Worm (Caenorhabditis elegans) whole organism, young adult: ENCODE results near the gene F49E10.4.
A peak's percentile ranks its signal among the peaks of the same experiment; 100 is the strongest.

Source experiments
- F10E7.11 ChIP-seq: sonication (generic microtip); optimal IDR thresholded peaks from 2 replicates; lab custom pipeline; 2017; ENCODE audit warnings: mild to moderate bottlenecking, missing genetic modification characterization, moderate library complexity, missing compliant biosample characterization
- F22D6.2 ChIP-seq: sonication (generic microtip); optimal IDR thresholded peaks from 2 replicates; lab custom pipeline; 2016; ENCODE audit warnings: mild to moderate bottlenecking, missing genetic modification characterization, missing compliant biosample characterization
- F33H1.4 ChIP-seq: fragments of 200-800 bp; sonication (Bioruptor generic); IDR thresholded peaks from 2 replicates; pipeline ENCODE4 v1.3.6; 2022; ENCODE audit warnings: missing genetic modification reagents, missing genetic modification characterization, missing compliant biosample characterization
- F37B4.10 ChIP-seq: fragments of 200-800 bp; sonication (Bioruptor generic); IDR thresholded peaks from 2 replicates; pipeline ENCODE4 v1.3.6; 2022; ENCODE audit warnings: missing genetic modification characterization, missing compliant biosample characterization
- F49E8.2 ChIP-seq: sonication (generic microtip); optimal IDR thresholded peaks from 3 replicates; lab custom pipeline; 2017; ENCODE audit warnings: missing genetic modification characterization, mild to moderate bottlenecking, missing compliant biosample characterization, antibody characterized with exemption, moderate library complexity; ENCODE audit not compliant: insufficient read depth
- F52B5.7 ChIP-seq: sonication (generic microtip); optimal IDR thresholded peaks from 2 replicates; lab custom pipeline; 2016; ENCODE audit warnings: mild to moderate bottlenecking, missing genetic modification characterization, missing compliant biosample characterization
- F55B11.4 ChIP-seq: sonication (generic microtip); optimal IDR thresholded peaks from 2 replicates; lab custom pipeline; 2016; ENCODE audit warnings: missing compliant biosample characterization, missing genetic modification characterization, borderline replicate concordance; ENCODE audit not compliant: insufficient read depth
- F57A8.1 ChIP-seq: fragments of 200-800 bp; sonication (Bioruptor generic); optimal IDR thresholded peaks from 2 replicates; lab custom pipeline; 2018; ENCODE audit warnings: mild to moderate bottlenecking, missing genetic modification characterization, moderate library complexity, missing compliant biosample characterization
- K11D2.4 ChIP-seq: fragments of 200-800 bp; sonication (Bioruptor generic); IDR thresholded peaks from 2 replicates; pipeline ENCODE4 v1.3.6; 2022; ENCODE audit warnings: missing genetic modification reagents, missing genetic modification characterization, missing compliant biosample characterization
- T26A5.8 ChIP-seq: sonication (generic microtip); optimal IDR thresholded peaks from 2 replicates; lab custom pipeline; 2016; ENCODE audit warnings: missing genetic modification characterization, missing compliant biosample characterization
- Y53G8AR.9 ChIP-seq: fragments of 200-800 bp; sonication (Bioruptor generic); conservative IDR thresholded peaks from 2 replicates; pipeline ENCODE4 v1.3.6; 2022; ENCODE audit warnings: missing genetic modification reagents, missing genetic modification characterization, missing compliant biosample characterization
- Y67H2A.10 ChIP-seq: fragments of 200-800 bp; sonication (Bioruptor generic); conservative IDR thresholded peaks from 2 replicates; pipeline ENCODE4 v1.3.6; 2022; ENCODE audit warnings: missing genetic modification reagents, missing genetic modification characterization, missing compliant biosample characterization
- ama-1 ChIP-seq, 3 experiments: fragments of 150-350 bp in 1 of 3; sonication (generic microtip) in 2 of 3; optimal IDR thresholded peaks; 2 replicates each; lab custom pipeline; 2014 to 2018; ENCODE audit warnings: missing biosample characterization in 2 of 3, missing genetic modification characterization in 2 of 3, missing genetic modification reagents in 2 of 3
- bed-1 ChIP-seq: fragments of 200-800 bp; sonication (Bioruptor generic); IDR thresholded peaks from 2 replicates; pipeline ENCODE4 v1.3.6; 2022; ENCODE audit warnings: missing genetic modification reagents, missing genetic modification characterization, missing compliant biosample characterization
- cebp-1 ChIP-seq, 2 experiments: fragments of 200-800 bp in 1 of 2; sonication (Bioruptor generic) in 1 of 2; sonication (generic microtip) in 1 of 2; IDR thresholded peaks in 1 of 2; optimal IDR thresholded peaks in 1 of 2; 2 replicates each; pipeline versions ENCODE4 v1.3.6 to Lab custom; 2017 to 2022; ENCODE audit warnings: missing compliant biosample characterization in 2 of 2, missing genetic modification characterization in 2 of 2, mild to moderate bottlenecking in 1 of 2, missing genetic modification reagents in 1 of 2, moderate library complexity in 1 of 2
- cebp-2 ChIP-seq: fragments of 200-800 bp; sonication (Bioruptor generic); IDR thresholded peaks from 2 replicates; pipeline ENCODE4 v1.3.6; 2022; ENCODE audit warnings: missing genetic modification characterization, missing compliant biosample characterization
- ceh-100 ChIP-seq: fragments of 200-800 bp; sonication (Bioruptor generic); IDR thresholded peaks from 2 replicates; pipeline ENCODE4 v1.3.6; 2022; ENCODE audit warnings: missing genetic modification reagents, missing genetic modification characterization, missing compliant biosample characterization
- ceh-58 ChIP-seq: fragments of 200-800 bp; sonication (Bioruptor generic); IDR thresholded peaks from 2 replicates; pipeline ENCODE4 v1.3.6; 2022; ENCODE audit warnings: missing genetic modification characterization, missing compliant biosample characterization
- ceh-91 ChIP-seq: fragments of 200-800 bp; sonication (Bioruptor generic); IDR thresholded peaks from 2 replicates; pipeline ENCODE4 v1.3.6; 2022; ENCODE audit warnings: missing genetic modification reagents, missing genetic modification characterization, missing compliant biosample characterization
- dox-1 ChIP-seq: fragments of 200-800 bp; sonication (Bioruptor generic); IDR thresholded peaks from 2 replicates; pipeline ENCODE4 v1.3.6; 2022; ENCODE audit warnings: missing genetic modification reagents, missing genetic modification characterization, missing compliant biosample characterization
- dpff-1 ChIP-seq: sonication (generic microtip); optimal IDR thresholded peaks from 2 replicates; lab custom pipeline; 2017; ENCODE audit warnings: mild to moderate bottlenecking, missing genetic modification characterization, missing compliant biosample characterization
- efl-1 ChIP-seq: fragments of 150-350 bp; optimal IDR thresholded peaks from 2 replicates; lab custom pipeline; 2014; ENCODE audit warnings: missing biosample characterization, missing genetic modification reagents, missing genetic modification characterization
- fkh-3 ChIP-seq: sonication (generic microtip); optimal IDR thresholded peaks from 2 replicates; lab custom pipeline; 2016; ENCODE audit warnings: mild to moderate bottlenecking, missing genetic modification characterization, missing compliant biosample characterization
- hlh-26 ChIP-seq: fragments of 200-800 bp; sonication (Bioruptor generic); conservative IDR thresholded peaks from 2 replicates; pipeline ENCODE4 v1.3.6; 2022; ENCODE audit warnings: missing genetic modification reagents, missing genetic modification characterization, missing compliant biosample characterization
- hmg-20 ChIP-seq: fragments of 200-800 bp; sonication (Bioruptor generic); IDR thresholded peaks from 2 replicates; pipeline ENCODE4 v1.3.6; 2022; ENCODE audit warnings: missing genetic modification reagents, missing genetic modification characterization, missing compliant biosample characterization
- lag-1 ChIP-seq: fragments of 200-800 bp; sonication (Bioruptor generic); IDR thresholded peaks from 2 replicates; pipeline ENCODE4 v1.3.6; 2022; ENCODE audit warnings: missing genetic modification reagents, missing genetic modification characterization, missing compliant biosample characterization
- lin-35 ChIP-seq, 3 experiments: fragments of 150-350 bp in 2 of 3; sonication (generic microtip) in 1 of 3; optimal IDR thresholded peaks; 2 replicates each; lab custom pipeline; 2014 to 2018; ENCODE audit warnings: missing biosample characterization in 3 of 3, missing genetic modification characterization in 3 of 3, missing genetic modification reagents in 3 of 3
- lin-54 ChIP-seq: fragments of 200-800 bp; sonication (Bioruptor generic); optimal IDR thresholded peaks from 2 replicates; lab custom pipeline; 2018; ENCODE audit warnings: mild to moderate bottlenecking, missing genetic modification characterization, missing compliant biosample characterization
- madf-8 ChIP-seq: fragments of 200-800 bp; sonication (Bioruptor generic); conservative IDR thresholded peaks from 2 replicates; pipeline ENCODE4 v1.3.6; 2022; ENCODE audit warnings: missing genetic modification reagents, missing genetic modification characterization, missing compliant biosample characterization
- mxl-1 ChIP-seq: sonication (generic microtip); optimal IDR thresholded peaks from 2 replicates; lab custom pipeline; 2016; ENCODE audit warnings: missing genetic modification characterization, missing compliant biosample characterization
- nfya-1 ChIP-seq: sonication (generic microtip); optimal IDR thresholded peaks from 2 replicates; lab custom pipeline; 2017; ENCODE audit warnings: antibody characterized with exemption, missing compliant biosample characterization, missing genetic modification characterization, borderline replicate concordance; ENCODE audit not compliant: insufficient read depth
- nfya-2 ChIP-seq: fragments of 200-800 bp; sonication (Bioruptor generic); IDR thresholded peaks from 2 replicates; pipeline ENCODE4 v1.3.6; 2022; ENCODE audit warnings: missing genetic modification reagents, missing genetic modification characterization, missing compliant biosample characterization
- nfyb-1 ChIP-seq: fragments of 200-800 bp; sonication (Bioruptor generic); IDR thresholded peaks from 2 replicates; pipeline ENCODE4 v1.3.6; 2022; ENCODE audit warnings: missing genetic modification reagents, missing genetic modification characterization, missing compliant biosample characterization
- nhr-179 ChIP-seq: sonication (generic microtip); optimal IDR thresholded peaks from 2 replicates; lab custom pipeline; 2016; ENCODE audit warnings: mild to moderate bottlenecking, missing genetic modification characterization, missing compliant biosample characterization
- snpc-1.1 ChIP-seq: sonication (generic microtip); optimal IDR thresholded peaks from 2 replicates; lab custom pipeline; 2017; ENCODE audit warnings: missing genetic modification characterization, mild to moderate bottlenecking, missing compliant biosample characterization, antibody characterized with exemption, moderate library complexity, missing genotype, missing genetic modification reagents; ENCODE audit not compliant: insufficient read depth
- sptf-2 ChIP-seq: fragments of 200-800 bp; sonication (Bioruptor generic); optimal IDR thresholded peaks from 2 replicates; lab custom pipeline; 2018; ENCODE audit warnings: mild to moderate bottlenecking, missing genetic modification characterization, missing compliant biosample characterization
- zfh-2 ChIP-seq: fragments of 200-800 bp; sonication (Bioruptor generic); conservative IDR thresholded peaks from 2 replicates; pipeline ENCODE4 v1.3.6; 2022; ENCODE audit warnings: missing genetic modification reagents, missing genetic modification characterization, missing compliant biosample characterization
- ztf-25 ChIP-seq: fragments of 200-800 bp; sonication (Bioruptor generic); IDR thresholded peaks from 2 replicates; pipeline ENCODE4 v1.3.6; 2022; ENCODE audit warnings: missing genetic modification reagents, missing genetic modification characterization, missing compliant biosample characterization

F49E10.4 gene

ce11 chrX:5872153-5872552 lies 3.5 kb upstream of the F49E10.4 start:
- TF ChIP-seq F49E8.2 (tag; lab: Kevin White, UChicago) (no peak), ztf-25 (GFP tag; lab: Robert Waterston, UW) (0 out of 2 replicates have a peak, but pooled peaks have one; percentile 10), zfh-2 (GFP tag; lab: Robert Waterston, UW) (peak; percentile 56), cebp-2 (0 out of 2 replicates have a peak, but pooled peaks have one; percentile 67), ama-1 (optimal IDR thresholded peaks at IDR 0.05; lab: Kevin White, UChicago) (no peak), ama-1 (GFP tag; optimal IDR thresholded peaks at IDR 0.05; lab: Kevin White, UChicago) (no peak)
- TF ChIP-seq, all 124 proteins: peak for 3

ce11 chrX:5877039-5877438 lies 1.4 kb downstream of the F49E10.4 start:
- no peak for TF ChIP-seq ceh-91 (GFP tag; lab: Robert Waterston, UW)
- no peak for TF ChIP-seq bed-1 (GFP tag; lab: Robert Waterston, UW)
- no peak for TF ChIP-seq Y53G8AR.9
- no peak for TF ChIP-seq F57A8.1 (GFP tag; lab: Kevin White, UChicago)
- no peak for TF ChIP-seq F10E7.11 (tag; lab: Kevin White, UChicago)
- TF ChIP-seq F52B5.7 (tag; lab: Kevin White, UChicago) = no peak
- TF ChIP-seq dpff-1 = no peak
- no peak for TF ChIP-seq lin-35 (GFP tag; optimal IDR thresholded peaks at IDR 0.05; lab: Kevin White, UChicago)
- TF ChIP-seq K11D2.4 = no peak
- no peak for TF ChIP-seq cebp-1 (GFP tag; IDR thresholded peaks at IDR 0.05; lab: Robert Waterston, UW)
- TF ChIP-seq cebp-1 (tag; optimal IDR thresholded peaks at IDR 0.05; lab: Kevin White, UChicago) = no peak
- TF ChIP-seq Y67H2A.10 (GFP tag; lab: Robert Waterston, UW) = no peak

ce11 chrX:5885565-5885964 lies 9.9 kb downstream of the F49E10.4 start, which contains the start of gene flp-7:
TSS of gene flp-7 (plus strand) at chrX:5885865.
- TF ChIP-seq efl-1 (no peak), nfyb-1 (GFP tag; lab: Robert Waterston, UW) (no peak), hmg-20 (GFP tag; lab: Robert Waterston, UW) (no peak), mxl-1 (tag; lab: Kevin White, UChicago) (no peak), F33H1.4 (GFP tag; lab: Robert Waterston, UW) (no peak), dpff-1 (no peak)

ce11 chrX:5890080-5890479 lies 14.4 kb downstream of the F49E10.4 start, which contains the start of gene F49E10.2:
TSS of gene F49E10.2 (plus strand) at chrX:5890380.
- TF ChIP-seq zfh-2 (GFP tag; lab: Robert Waterston, UW) = peak; percentile 71
- no peak for TF ChIP-seq T26A5.8 (tag; lab: Kevin White, UChicago)

ce11 chrX:5896001-5896400 lies 20.3 kb downstream of the F49E10.4 start:
- TF ChIP-seq zfh-2 (GFP tag; lab: Robert Waterston, UW) (peak; percentile 70), snpc-1.1 (no peak)

- TF ChIP-seq lag-1 (GFP tag; lab: Robert Waterston, UW) (no peak), madf-8 (GFP tag; lab: Robert Waterston, UW) (no peak), nfya-1 (no peak), nhr-179 (no peak), hmg-20 (GFP tag; lab: Robert Waterston, UW) (no peak), F55B11.4 (tag; lab: Kevin White, UChicago) (no peak), nfya-2 (GFP tag; lab: Robert Waterston, UW) (no peak), hlh-26 (GFP tag; lab: Robert Waterston, UW) (no peak), Y67H2A.10 (GFP tag; lab: Robert Waterston, UW) (no peak), dox-1 (GFP tag; lab: Robert Waterston, UW) (no peak), ceh-58 (GFP tag; lab: Robert Waterston, UW) (no peak), F22D6.2 (tag; lab: Kevin White, UChicago) (no peak), ceh-100 (GFP tag; lab: Robert Waterston, UW) (no peak), lin-54 (GFP tag; lab: Kevin White, UChicago) (no peak), fkh-3 (tag; lab: Kevin White, UChicago) (no peak), sptf-2 (GFP tag; lab: Kevin White, UChicago) (no peak), bed-1 (GFP tag; lab: Robert Waterston, UW) (no peak), ama-1 (optimal IDR thresholded peaks at IDR 0.05; lab: Kevin White, UChicago) (no peak), ama-1 (GFP tag; optimal IDR thresholded peaks at IDR 0.05; lab: Kevin White, UChicago) (no peak), F37B4.10 (no peak)
- TF ChIP-seq, all 124 proteins: peak for 0
These were observed 21.4 kb downstream of the F49E10.4 start, which contains the start of gene tbc-16 for ce11 chrX:5897038-5897437. TSS of gene tbc-16 (plus strand) at chrX:5897338.
